Worm (Caenorhabditis elegans) whole organism, midembryonic: Measurements from ENCODE around the gene nlp-76.

Source experiments
- T22C8.4 ChIP-seq: fragments of 200-800 bp; sonication (Bioruptor generic); IDR thresholded peaks from 2 replicates; pipeline ENCODE4 v1.3.6; 2022; ENCODE audit warnings: missing genetic modification characterization, missing compliant biosample characterization
- cog-1 ChIP-seq: sonication (generic microtip); optimal IDR thresholded peaks from 2 replicates; lab custom pipeline; 2016; ENCODE audit warnings: missing genetic modification characterization, missing compliant biosample characterization
- flt-1 ChIP-seq: fragments of 200-800 bp; sonication (Bioruptor generic); IDR thresholded peaks from 2 replicates; pipeline ENCODE4 v1.3.6; 2022; ENCODE audit warnings: missing genetic modification characterization, missing compliant biosample characterization
- klf-2 ChIP-seq: fragments of 200-800 bp; sonication (Bioruptor generic); conservative IDR thresholded peaks from 2 replicates; pipeline ENCODE4 v1.3.6; 2022; ENCODE audit warnings: missing genetic modification reagents, missing genetic modification characterization, missing compliant biosample characterization
- med-1 ChIP-seq: sonication (generic microtip); optimal IDR thresholded peaks from 2 replicates; lab custom pipeline; 2017; ENCODE audit warnings: missing genetic modification characterization, mild to moderate bottlenecking, missing compliant biosample characterization, antibody characterized with exemption, missing genetic modification reagents; ENCODE audit not compliant: insufficient read depth
- ref-1 ChIP-seq: fragments of 200-800 bp; sonication (Bioruptor generic); conservative IDR thresholded peaks from 2 replicates; pipeline ENCODE4 v1.3.6; 2022; ENCODE audit warnings: missing genetic modification reagents, missing genetic modification characterization, missing compliant biosample characterization
- tab-1 ChIP-seq: fragments of 200-800 bp; sonication (Bioruptor generic); IDR thresholded peaks from 2 replicates; pipeline ENCODE4 v1.3.6; 2022; ENCODE audit warnings: missing genetic modification characterization, missing compliant biosample characterization
- ztf-23 ChIP-seq: fragments of 200-800 bp; sonication (Bioruptor generic); IDR thresholded peaks from 2 replicates; pipeline ENCODE4 v1.3.6; 2022; ENCODE audit warnings: missing genetic modification reagents, missing genetic modification characterization, missing compliant biosample characterization

DNA sequence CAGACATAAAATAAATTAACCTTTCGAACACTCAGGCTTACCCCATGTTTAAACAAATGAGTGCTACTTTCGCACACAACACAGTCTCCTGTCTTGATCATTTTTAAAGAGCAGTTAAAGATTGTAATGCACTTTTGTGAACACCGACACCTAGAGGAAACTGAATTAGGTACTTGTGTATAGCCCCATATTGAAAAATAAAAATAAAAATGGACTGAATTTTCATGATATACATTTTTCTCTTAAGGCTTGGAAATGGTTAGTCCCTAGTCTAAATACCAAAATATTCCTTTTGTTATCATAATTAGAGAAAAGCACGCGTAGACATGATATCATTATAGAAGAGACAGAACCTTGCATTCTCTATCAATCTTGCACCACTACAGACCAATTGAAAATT lies 38.3 kb upstream of the nlp-76 start, which contains the start of gene nhr-214:
- TF ChIP-seq flt-1 (GFP tag; lab: Robert Waterston, UW) = no peak
- no peak for TF ChIP-seq med-1
- TF ChIP-seq ztf-23 (GFP tag; lab: Robert Waterston, UW) = no peak
- TF ChIP-seq cog-1 = no peak
- no peak for TF ChIP-seq klf-2 (GFP tag; lab: Robert Waterston, UW)
- no peak for TF ChIP-seq tab-1 (GFP tag; lab: Robert Waterston, UW)
- no peak for TF ChIP-seq ref-1 (GFP tag; lab: Robert Waterston, UW)
- TF ChIP-seq T22C8.4 (GFP tag; lab: Robert Waterston, UW) = no peak
